Fruit fly (Drosophila melanogaster) S2 (cell line): ENCODE results near the gene Gyc89Db.

Experiments
- CG8478 ChIP-seq: fragments of >200 bp; optimal IDR thresholded peaks from 2 replicates; lab custom pipeline; 2018
- CTCF ChIP-seq, 2 experiments: fragments of >200 bp; optimal IDR thresholded peaks; 2 replicates each; lab custom pipeline; 2018

DNA sequence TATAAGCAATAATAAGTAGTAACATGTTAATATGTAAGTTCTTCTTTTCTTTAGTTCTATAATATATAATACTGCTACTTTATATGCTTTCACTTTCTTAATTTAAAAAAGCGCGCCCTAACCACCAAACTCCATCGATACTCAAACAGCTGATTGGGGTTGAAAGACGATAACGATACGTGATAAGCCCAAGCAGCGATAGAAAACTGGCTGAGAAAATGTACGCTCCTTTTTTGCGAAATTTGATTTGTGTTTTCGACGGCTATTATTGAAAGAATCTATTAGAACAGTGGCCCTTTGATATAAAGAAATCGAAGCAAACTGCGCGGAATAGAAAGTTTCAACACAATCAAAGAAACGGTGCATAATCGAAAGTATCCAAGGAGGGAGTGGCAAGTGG, 21.0 kb upstream of the Gyc89Db start, which contains the start of gene CG14883:
- no peak for TF ChIP-seq CG8478 (lab: Kevin White, UChicago)
- no peak for TF ChIP-seq CTCF (optimal IDR thresholded peaks at IDR 0.05; lab: Kevin White, UChicago)
